Worm (Caenorhabditis elegans): ENCODE results near the gene ttr-2.

- TF ChIP-seq alr-1 (tag; optimal IDR thresholded peaks at IDR 0.05) (no peak), snpc-4 (tag; optimal IDR thresholded peaks at IDR 0.05) (no peak), crh-2 (tag; optimal IDR thresholded peaks at IDR 0.05) (no peak), egl-27 (tag; optimal IDR thresholded peaks at IDR 0.05) (no peak), nhr-12 (tag; optimal IDR thresholded peaks at IDR 0.05) (no peak), nhr-25 (tag; optimal IDR thresholded peaks at IDR 0.05) (no peak), lin-13 (GFP tag; optimal IDR thresholded peaks at IDR 0.05) (no peak), nhr-6 (tag; optimal IDR thresholded peaks at IDR 0.05) (no peak), R02D3.7 (tag; optimal IDR thresholded peaks at IDR 0.05) (no peak), skn-1 (tag; optimal IDR thresholded peaks at IDR 0.05) (no peak), unc-55 (GFP tag; optimal IDR thresholded peaks at IDR 0.05) (no peak)
Measured at ce11 chrIII:9886323-9886722, 41.2 kb upstream of the ttr-2 start.

Measured in whole organism, L2 larva.